Worm (Caenorhabditis elegans) whole organism, L3 larva: Measurements from ENCODE around the gene mev-1.

Source experiments
- ama-1 ChIP-seq: fragments of 150-350 bp; optimal IDR thresholded peaks from 2 replicates; lab custom pipeline; 2018
- ceh-9 ChIP-seq: sonication (generic microtip); optimal IDR thresholded peaks from 2 replicates; lab custom pipeline; 2018; ENCODE audit warnings: missing biosample characterization, missing genetic modification characterization

ce11 chrIII:10326327-10326726 is 7.8 kb upstream of the mev-1 start:
- TF ChIP-seq ceh-9 (tag; lab: Kevin White, UChicago) = no peak
- TF ChIP-seq ama-1 (lab: Kevin White, UChicago) = no peak
